Worm (Caenorhabditis elegans): ENCODE results near the gene lis-1.

lis-1 gene

DNA sequence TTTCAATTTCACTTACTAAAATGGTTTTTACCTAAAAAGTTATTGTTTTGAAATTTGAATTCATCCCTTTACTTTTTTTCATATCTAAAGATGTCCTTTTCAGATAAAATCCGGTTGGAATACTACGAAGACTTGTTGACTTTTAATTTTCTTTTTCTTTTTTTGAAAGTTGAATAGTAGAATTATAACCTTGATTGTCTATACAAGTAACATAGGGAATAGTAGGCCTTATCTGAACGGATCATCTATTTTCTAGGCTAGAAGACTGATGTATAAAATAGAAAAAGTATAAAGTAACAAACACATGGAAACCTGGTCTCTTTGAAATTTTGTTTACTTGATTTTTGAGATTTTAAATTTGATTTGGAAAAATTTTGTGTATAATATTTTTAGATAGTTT, 4.4 kb upstream of the lis-1 start:
- TF ChIP-seq ama-1 (optimal IDR thresholded peaks at IDR 0.05) (no peak), elt-1 (tag; optimal IDR thresholded peaks at IDR 0.05) (peak; percentile 96)

DNA sequence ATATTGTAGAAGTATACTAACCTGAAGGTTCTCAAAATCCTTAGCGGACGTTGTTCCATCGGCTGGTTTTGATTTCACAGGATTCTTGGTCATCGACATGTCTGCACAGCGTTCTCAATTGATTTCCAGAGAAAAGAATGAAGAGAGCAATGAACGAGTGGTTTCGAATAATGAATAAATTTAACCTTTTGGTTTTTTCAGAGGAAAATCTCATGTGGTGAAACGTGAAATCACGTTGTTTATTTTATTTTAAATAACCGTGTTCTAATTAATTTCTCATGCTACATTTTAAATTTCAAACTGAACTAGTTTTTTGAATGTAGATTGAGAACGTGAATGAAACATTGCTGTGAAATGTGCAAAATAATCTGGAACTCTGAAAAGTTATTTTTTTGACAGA, 3.7 kb upstream of the lis-1 start, which contains the start of gene T03F6.6:
Gene T03F6.6, minus strand, starts transcription at position 101 of the 400 bp plus-strand sequence.
- TF ChIP-seq lin-39 (tag; optimal IDR thresholded peaks at IDR 0.05) (no peak), nhr-67 (tag; optimal IDR thresholded peaks at IDR 0.05) (no peak), skn-1 (tag; optimal IDR thresholded peaks at IDR 0.05) (no peak), lsy-12 (tag; optimal IDR thresholded peaks at IDR 0.05) (no peak), egl-5 (tag; optimal IDR thresholded peaks at IDR 0.05) (no peak), elt-1 (tag; optimal IDR thresholded peaks at IDR 0.05) (no peak), mdl-1 (tag; optimal IDR thresholded peaks at IDR 0.05) (no peak)

DNA sequence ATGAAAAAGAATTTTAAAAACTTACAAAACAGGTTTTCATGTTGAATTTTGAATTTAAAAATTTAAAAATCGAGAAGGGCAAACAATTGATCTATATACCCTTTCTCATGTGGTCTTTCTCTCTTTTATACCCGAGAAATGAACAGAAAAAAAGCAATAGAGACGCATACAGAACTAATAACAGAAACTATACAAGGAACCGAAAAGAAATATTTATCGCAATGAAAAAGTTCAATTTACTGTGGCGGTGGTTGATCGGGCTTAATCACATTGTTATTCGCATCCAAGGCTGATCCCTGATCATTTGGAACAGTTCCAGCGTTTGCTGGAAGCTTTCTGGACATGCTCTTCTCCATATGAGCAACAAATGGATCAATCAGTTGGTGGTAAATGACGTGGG, 1.7 kb upstream of the lis-1 start, which contains the start of gene T03F6.10:
Gene T03F6.10, minus strand, starts transcription at position 101 of the 400 bp plus-strand sequence.
- TF ChIP-seq fos-1 (tag; optimal IDR thresholded peaks at IDR 0.05) (no peak), elt-1 (tag; optimal IDR thresholded peaks at IDR 0.05) (no peak), ama-1 (optimal IDR thresholded peaks at IDR 0.05) (no peak), nhr-12 (tag; optimal IDR thresholded peaks at IDR 0.05) (no peak), unc-62 (GFP tag; optimal IDR thresholded peaks at IDR 0.05) (no peak), ceh-82 (tag; optimal IDR thresholded peaks at IDR 0.05) (no peak), egl-27 (tag; optimal IDR thresholded peaks at IDR 0.05) (no peak), nhr-237 (tag; optimal IDR thresholded peaks at IDR 0.05) (no peak), ztf-4 (tag; optimal IDR thresholded peaks at IDR 0.05) (no peak), fkh-2 (tag; optimal IDR thresholded peaks at IDR 0.05) (no peak), pqm-1 (tag; optimal IDR thresholded peaks at IDR 0.05) (no peak), sea-2 (GFP tag; optimal IDR thresholded peaks at IDR 0.05) (no peak)

- TF ChIP-seq fkh-10 (GFP tag; optimal IDR thresholded peaks at IDR 0.05), result no peak
- no peak for TF ChIP-seq elt-1 (tag; optimal IDR thresholded peaks at IDR 0.05)
- TF ChIP-seq ZK546.5 (tag; optimal IDR thresholded peaks at IDR 0.05), result no peak
- no peak for TF ChIP-seq nhr-67 (tag; optimal IDR thresholded peaks at IDR 0.05)
- TF ChIP-seq ceh-16 (tag; optimal IDR thresholded peaks at IDR 0.05), result no peak
- peak; percentile 91 for TF ChIP-seq lin-39 (tag; optimal IDR thresholded peaks at IDR 0.05)
- no peak for TF ChIP-seq nhr-25 (tag; optimal IDR thresholded peaks at IDR 0.05)
- TF ChIP-seq skn-1 (tag; optimal IDR thresholded peaks at IDR 0.05), result peak; percentile 76
- no peak for TF ChIP-seq nhr-28 (tag; optimal IDR thresholded peaks at IDR 0.05)
- TF ChIP-seq elt-3 (tag; optimal IDR thresholded peaks at IDR 0.05), result no peak
- TF ChIP-seq nhr-23 (tag; optimal IDR thresholded peaks at IDR 0.05), result no peak
- peak; percentile 9 for TF ChIP-seq egl-5 (tag; optimal IDR thresholded peaks at IDR 0.05)
- TF ChIP-seq snpc-4 (tag; optimal IDR thresholded peaks at IDR 0.05), result peak; percentile 56
- TF ChIP-seq lin-15B (tag; optimal IDR thresholded peaks at IDR 0.05), result peak; percentile 27
- TF ChIP-seq daf-12 (tag; optimal IDR thresholded peaks at IDR 0.05), result no peak
- TF ChIP-seq R02D3.7 (tag; optimal IDR thresholded peaks at IDR 0.05), result no peak
- no peak for TF ChIP-seq unc-39 (tag; optimal IDR thresholded peaks at IDR 0.05)
- no peak for TF ChIP-seq eor-1 (tag; optimal IDR thresholded peaks at IDR 0.05)
- peak; percentile 97 for TF ChIP-seq hmg-11 (tag; optimal IDR thresholded peaks at IDR 0.05)
- TF ChIP-seq jun-1 (tag; optimal IDR thresholded peaks at IDR 0.05), result peak; percentile 55
- TF ChIP-seq pha-4 (tag; optimal IDR thresholded peaks at IDR 0.05), result peak; percentile 55
- TF ChIP-seq nhr-11 (tag; optimal IDR thresholded peaks at IDR 0.05), result no peak
- TF ChIP-seq zag-1 (tag; optimal IDR thresholded peaks at IDR 0.05), result no peak
- no peak for TF ChIP-seq nhr-76 (tag; optimal IDR thresholded peaks at IDR 0.05)
- TF ChIP-seq ama-1 (optimal IDR thresholded peaks at IDR 0.05), result no peak
- TF ChIP-seq pqm-1 (tag; optimal IDR thresholded peaks at IDR 0.05), result peak; percentile 62
- TF ChIP-seq nhr-237 (tag; optimal IDR thresholded peaks at IDR 0.05), result no peak
- TF ChIP-seq ceh-9 (tag; optimal IDR thresholded peaks at IDR 0.05), result no peak
- TF ChIP-seq nfya-1 (tag; optimal IDR thresholded peaks at IDR 0.05; ENCODE audit: insufficient read depth), result peak; percentile 93
- TF ChIP-seq ceh-82 (tag; optimal IDR thresholded peaks at IDR 0.05), result no peak
- peak; percentile 93 for TF ChIP-seq elt-2 (tag; optimal IDR thresholded peaks at IDR 0.05)
- TF ChIP-seq mml-1 (tag; optimal IDR thresholded peaks at IDR 0.05), result no peak
- peak; percentile 7 for TF ChIP-seq nhr-43 (tag; optimal IDR thresholded peaks at IDR 0.05; ENCODE audit: poor library complexity, severe bottlenecking)
Measured at ce11 chrIII:13377249-13377648, 739 bp upstream of the lis-1 start.
